Worm (Caenorhabditis elegans): ENCODE data around the gene ent-4.

ent-4 gene

DNA sequence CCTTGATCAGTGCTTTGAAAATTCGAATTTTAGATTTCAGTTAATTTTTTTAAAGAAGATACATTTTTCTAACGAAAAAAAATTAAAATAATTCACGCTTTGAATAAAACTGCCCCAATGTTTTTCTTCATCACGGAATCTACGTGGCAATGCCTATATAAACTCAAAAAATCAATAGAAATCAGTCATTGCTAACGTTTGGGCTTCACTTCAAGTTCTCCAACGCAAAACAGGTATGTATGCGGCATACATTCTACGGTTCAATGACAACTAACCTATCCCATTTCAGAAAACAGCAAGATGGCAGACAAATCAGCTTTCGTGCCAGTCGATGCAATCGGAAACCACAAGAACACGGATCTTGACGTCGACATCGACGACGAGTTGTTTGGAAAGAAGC, 18.7 kb downstream of the ent-4 start, which contains the start of gene C47A4.5:
TSS of gene C47A4.5 (plus strand) at position 301 of the 400 bp plus-strand sequence.
- TF ChIP-seq ets-7 (tag; optimal IDR thresholded peaks at IDR 0.05) (no peak), scrt-1 (GFP tag; IDR thresholded peaks at IDR 0.05) (no peak), flt-1 (GFP tag; IDR thresholded peaks at IDR 0.05) (no peak), F13C5.2 (tag; optimal IDR thresholded peaks at IDR 0.05) (no peak), aly-1 (tag; optimal IDR thresholded peaks at IDR 0.05) (no peak), ama-1 (optimal IDR thresholded peaks at IDR 0.05) (no peak), tra-4 (tag; optimal IDR thresholded peaks at IDR 0.05) (no peak), sea-1 (GFP tag; conservative IDR thresholded peaks at IDR 0.05) (no peak), pes-1 (GFP tag; IDR thresholded peaks at IDR 0.05) (no peak), ceh-36 (tag; optimal IDR thresholded peaks at IDR 0.05) (no peak), ceh-13 (GFP tag; optimal IDR thresholded peaks at IDR 0.05) (no peak), hmbx-1 (tag; optimal IDR thresholded peaks at IDR 0.05) (no peak), hmg-4 (GFP tag; optimal IDR thresholded peaks at IDR 0.05) (no peak), tbx-11 (GFP tag; IDR thresholded peaks at IDR 0.05) (no peak)

DNA sequence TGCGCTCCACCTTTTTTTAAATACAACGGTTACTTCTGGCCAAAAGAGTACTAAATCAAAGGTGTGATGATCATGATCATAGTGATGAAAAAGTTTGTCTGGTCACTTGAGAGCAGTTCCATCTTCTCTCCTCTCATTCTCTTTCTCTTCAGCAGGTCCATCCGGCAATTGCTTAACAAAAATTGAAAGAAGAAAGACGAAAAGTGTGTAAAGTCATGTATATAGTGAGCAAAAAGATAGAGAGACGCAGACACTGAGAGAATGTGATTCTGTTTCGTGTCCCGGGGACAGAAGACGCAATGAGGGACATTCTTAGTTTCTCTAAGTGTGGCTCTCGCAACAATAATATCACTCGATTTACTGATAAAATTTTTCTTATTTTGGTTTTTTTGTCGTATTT, 22.1 kb downstream of the ent-4 start:
- no peak for TF ChIP-seq ceh-13 (GFP tag; optimal IDR thresholded peaks at IDR 0.05)
- no peak for TF ChIP-seq aly-1 (tag; optimal IDR thresholded peaks at IDR 0.05)
- TF ChIP-seq ets-7 (tag; optimal IDR thresholded peaks at IDR 0.05), result no peak
- no peak for TF ChIP-seq tbx-11 (GFP tag; IDR thresholded peaks at IDR 0.05)
- no peak for TF ChIP-seq tbx-37 (GFP tag; conservative IDR thresholded peaks at IDR 0.05)
- TF ChIP-seq B0310.2 (tag; optimal IDR thresholded peaks at IDR 0.05), result no peak
- no peak for TF ChIP-seq flt-1 (GFP tag; IDR thresholded peaks at IDR 0.05)

DNA sequence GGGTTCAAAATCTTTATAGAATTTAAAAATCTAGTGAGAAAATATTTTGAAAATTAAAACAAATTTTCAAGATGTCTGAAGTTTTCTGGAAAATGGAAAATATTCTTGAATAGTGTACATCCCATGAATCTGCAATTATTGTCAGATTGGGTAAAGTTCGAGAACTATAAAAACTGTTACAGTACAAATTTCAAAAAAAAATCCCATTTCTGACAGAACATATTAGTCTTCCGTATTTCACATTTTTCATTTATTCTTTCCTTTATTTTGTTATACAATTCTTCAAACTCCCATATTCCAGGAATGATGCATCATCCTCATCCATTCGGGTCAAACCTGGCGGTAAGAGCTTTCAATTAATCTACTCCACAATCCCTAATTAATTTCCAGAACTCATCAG, 23.3 kb downstream of the ent-4 start, which contains the start of gene sorb-1:
TSS of gene sorb-1 (plus strand) at position 301 of the 400 bp plus-strand sequence.
- TF ChIP-seq tbx-37 (GFP tag; conservative IDR thresholded peaks at IDR 0.05), result no peak
- TF ChIP-seq scrt-1 (GFP tag; IDR thresholded peaks at IDR 0.05), result no peak
- no peak for TF ChIP-seq hmbx-1 (tag; optimal IDR thresholded peaks at IDR 0.05)
- TF ChIP-seq F13C5.2 (tag; optimal IDR thresholded peaks at IDR 0.05), result no peak
- no peak for TF ChIP-seq hmg-4 (GFP tag; optimal IDR thresholded peaks at IDR 0.05)
- TF ChIP-seq B0310.2 (tag; optimal IDR thresholded peaks at IDR 0.05), result no peak
- TF ChIP-seq hnd-1 (tag; optimal IDR thresholded peaks at IDR 0.05), result no peak
- no peak for TF ChIP-seq pes-1 (GFP tag; IDR thresholded peaks at IDR 0.05)

DNA sequence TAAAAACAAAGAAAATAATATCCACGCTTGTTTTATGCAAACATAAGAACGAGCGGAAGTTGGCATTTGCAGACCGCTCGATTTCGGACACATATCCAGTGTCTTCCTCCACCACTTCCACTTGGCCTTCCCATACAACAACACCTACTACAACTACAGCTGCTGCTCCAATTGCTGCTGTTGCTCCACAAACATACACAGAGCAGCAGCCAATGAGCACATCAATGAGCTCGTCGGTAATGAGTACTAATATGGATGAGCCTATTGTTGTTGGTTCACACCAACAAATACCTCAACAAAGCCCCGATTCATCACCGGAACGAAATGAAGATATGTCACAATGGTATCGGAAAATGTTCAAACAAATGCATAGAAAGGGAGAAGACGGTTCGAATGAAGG, 28.9 kb downstream of the ent-4 start:
- TF ChIP-seq ama-1 (optimal IDR thresholded peaks at IDR 0.05) (no peak), aly-1 (tag; optimal IDR thresholded peaks at IDR 0.05) (no peak), pes-1 (GFP tag; IDR thresholded peaks at IDR 0.05) (no peak), tbx-11 (GFP tag; IDR thresholded peaks at IDR 0.05) (no peak), hmbx-1 (tag; optimal IDR thresholded peaks at IDR 0.05) (no peak), tra-4 (tag; optimal IDR thresholded peaks at IDR 0.05) (no peak), ceh-36 (tag; optimal IDR thresholded peaks at IDR 0.05) (no peak), tbx-37 (GFP tag; conservative IDR thresholded peaks at IDR 0.05) (no peak), scrt-1 (GFP tag; IDR thresholded peaks at IDR 0.05) (no peak), B0310.2 (tag; optimal IDR thresholded peaks at IDR 0.05) (no peak), ets-7 (tag; optimal IDR thresholded peaks at IDR 0.05) (no peak), hnd-1 (tag; optimal IDR thresholded peaks at IDR 0.05) (no peak), hmg-4 (GFP tag; optimal IDR thresholded peaks at IDR 0.05) (no peak), F13C5.2 (tag; optimal IDR thresholded peaks at IDR 0.05) (no peak), sea-1 (GFP tag; conservative IDR thresholded peaks at IDR 0.05) (no peak), ceh-13 (GFP tag; optimal IDR thresholded peaks at IDR 0.05) (no peak)

DNA sequence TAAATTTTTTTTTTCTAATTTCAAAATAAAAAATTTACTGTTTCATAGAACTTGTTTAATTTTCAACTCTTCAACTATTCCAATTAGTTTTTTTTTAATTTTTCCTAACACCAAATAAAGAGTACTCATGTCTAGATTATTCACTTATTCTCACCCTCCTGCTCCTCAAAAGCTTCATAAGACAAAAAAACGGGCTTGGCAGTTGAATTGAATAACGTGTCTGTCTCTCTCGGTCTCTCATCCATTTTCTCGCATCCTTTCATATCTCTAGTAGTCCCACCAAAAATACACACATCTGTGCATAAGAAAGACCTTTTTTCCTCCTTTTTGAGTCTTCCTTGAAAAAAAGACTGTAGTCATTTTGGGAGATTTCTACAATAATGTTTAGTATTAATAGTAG, 36.7 kb downstream of the ent-4 start:
- TF ChIP-seq ceh-13 (GFP tag; optimal IDR thresholded peaks at IDR 0.05) (no peak), aly-1 (tag; optimal IDR thresholded peaks at IDR 0.05) (no peak), hnd-1 (tag; optimal IDR thresholded peaks at IDR 0.05) (no peak), hmg-4 (GFP tag; optimal IDR thresholded peaks at IDR 0.05) (no peak), B0310.2 (tag; optimal IDR thresholded peaks at IDR 0.05) (no peak), scrt-1 (GFP tag; IDR thresholded peaks at IDR 0.05) (no peak), tbx-11 (GFP tag; IDR thresholded peaks at IDR 0.05) (no peak), tbx-37 (GFP tag; conservative IDR thresholded peaks at IDR 0.05) (no peak)

DNA sequence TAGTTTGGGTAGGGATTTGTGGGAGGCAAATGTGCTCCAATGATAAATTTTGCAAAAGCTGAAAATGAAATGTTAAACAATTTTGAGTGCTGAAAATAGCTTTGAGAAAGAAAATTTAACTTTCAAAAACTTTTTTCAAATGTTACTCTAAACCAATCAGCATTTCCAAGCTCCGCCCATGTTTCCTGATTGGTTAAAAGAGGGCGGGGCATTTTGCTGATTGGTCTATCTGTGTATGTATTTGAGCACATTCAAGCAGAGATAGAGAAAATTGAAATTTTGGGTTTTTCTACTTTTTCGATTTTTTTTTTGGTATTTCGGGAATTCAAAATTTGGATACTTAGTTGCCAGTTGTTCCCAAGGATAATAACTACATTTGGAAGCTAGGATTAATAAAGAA, 38.0 kb downstream of the ent-4 start:
- TF ChIP-seq ets-7 (tag; optimal IDR thresholded peaks at IDR 0.05) (no peak), flt-1 (GFP tag; IDR thresholded peaks at IDR 0.05) (no peak), ceh-36 (tag; optimal IDR thresholded peaks at IDR 0.05) (no peak), ama-1 (optimal IDR thresholded peaks at IDR 0.05) (no peak), scrt-1 (GFP tag; IDR thresholded peaks at IDR 0.05) (no peak), tbx-37 (GFP tag; conservative IDR thresholded peaks at IDR 0.05) (no peak), hmbx-1 (tag; optimal IDR thresholded peaks at IDR 0.05) (no peak), hmg-4 (GFP tag; optimal IDR thresholded peaks at IDR 0.05) (no peak), tbx-11 (GFP tag; IDR thresholded peaks at IDR 0.05) (no peak), pes-1 (GFP tag; IDR thresholded peaks at IDR 0.05) (no peak), tra-4 (tag; optimal IDR thresholded peaks at IDR 0.05) (no peak), ceh-13 (GFP tag; optimal IDR thresholded peaks at IDR 0.05) (no peak)

DNA sequence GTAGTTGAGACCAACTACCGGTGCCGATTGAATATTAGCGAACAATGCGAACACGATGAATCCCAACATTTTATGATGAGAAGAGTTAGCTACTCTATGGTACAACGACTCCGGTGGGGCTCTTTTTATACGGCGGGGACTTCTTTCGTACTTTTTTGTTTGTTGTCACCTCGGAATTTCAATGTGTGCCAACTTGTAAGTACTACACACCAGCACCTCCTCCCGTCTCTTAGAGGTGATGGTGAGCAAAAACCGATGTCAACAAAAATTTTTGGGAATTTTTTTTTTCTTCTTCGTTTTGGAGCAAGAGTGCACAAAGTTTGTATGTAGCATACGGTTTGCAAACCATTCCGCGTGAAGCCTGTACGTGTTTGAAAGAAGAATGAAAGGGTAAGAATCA, 47.8 kb downstream of the ent-4 start, which contains the start of gene Y45F10D.2:
TSS of gene Y45F10D.2 (minus strand) at position 101 of the 400 bp plus-strand sequence.
- TF ChIP-seq ceh-36 (tag; optimal IDR thresholded peaks at IDR 0.05), result no peak
- TF ChIP-seq scrt-1 (GFP tag; IDR thresholded peaks at IDR 0.05), result no peak
- TF ChIP-seq tbx-11 (GFP tag; IDR thresholded peaks at IDR 0.05), result no peak
- TF ChIP-seq hmbx-1 (tag; optimal IDR thresholded peaks at IDR 0.05), result no peak
- no peak for TF ChIP-seq aly-1 (tag; optimal IDR thresholded peaks at IDR 0.05)
- TF ChIP-seq ceh-13 (GFP tag; optimal IDR thresholded peaks at IDR 0.05), result no peak
- no peak for TF ChIP-seq hnd-1 (tag; optimal IDR thresholded peaks at IDR 0.05)
- no peak for TF ChIP-seq sea-1 (GFP tag; conservative IDR thresholded peaks at IDR 0.05)
- TF ChIP-seq B0310.2 (tag; optimal IDR thresholded peaks at IDR 0.05), result no peak
- TF ChIP-seq tra-4 (tag; optimal IDR thresholded peaks at IDR 0.05), result no peak
- TF ChIP-seq pes-1 (GFP tag; IDR thresholded peaks at IDR 0.05), result no peak
- no peak for TF ChIP-seq flt-1 (GFP tag; IDR thresholded peaks at IDR 0.05)
- TF ChIP-seq tbx-37 (GFP tag; conservative IDR thresholded peaks at IDR 0.05), result no peak
- no peak for TF ChIP-seq ets-7 (tag; optimal IDR thresholded peaks at IDR 0.05)
- no peak for TF ChIP-seq F13C5.2 (tag; optimal IDR thresholded peaks at IDR 0.05)
- no peak for TF ChIP-seq ama-1 (optimal IDR thresholded peaks at IDR 0.05)
- TF ChIP-seq hmg-4 (GFP tag; optimal IDR thresholded peaks at IDR 0.05), result no peak
